Worm (Caenorhabditis elegans): Measurements from ENCODE around the gene gvd-1.

ce11 chrII:467265-467664 is 9.6 kb upstream of the gvd-1 start, which contains the start of gene nfyb-1:
- TF ChIP-seq pag-3 (tag; optimal IDR thresholded peaks at IDR 0.05; ENCODE audit: borderline replicate concordance, insufficient read depth) (no peak), nhr-12 (tag; optimal IDR thresholded peaks at IDR 0.05) (no peak), ces-1 (GFP tag; optimal IDR thresholded peaks at IDR 0.05) (no peak), ceh-82 (tag; optimal IDR thresholded peaks at IDR 0.05) (no peak), sox-4 (tag; optimal IDR thresholded peaks at IDR 0.05) (no peak)
